Fruit fly (Drosophila melanogaster) whole organism, larva: ENCODE measurements around the gene cmpy.

Experiments used
- noc ChIP-seq: fragments of 200-800 bp; sonication (Bioruptor generic); optimal IDR thresholded peaks from 3 replicates; lab custom pipeline; 2019; ENCODE audit warnings: missing biosample characterization, mild to moderate bottlenecking, missing genetic modification characterization, moderate library complexity

The cmpy gene

DNA sequence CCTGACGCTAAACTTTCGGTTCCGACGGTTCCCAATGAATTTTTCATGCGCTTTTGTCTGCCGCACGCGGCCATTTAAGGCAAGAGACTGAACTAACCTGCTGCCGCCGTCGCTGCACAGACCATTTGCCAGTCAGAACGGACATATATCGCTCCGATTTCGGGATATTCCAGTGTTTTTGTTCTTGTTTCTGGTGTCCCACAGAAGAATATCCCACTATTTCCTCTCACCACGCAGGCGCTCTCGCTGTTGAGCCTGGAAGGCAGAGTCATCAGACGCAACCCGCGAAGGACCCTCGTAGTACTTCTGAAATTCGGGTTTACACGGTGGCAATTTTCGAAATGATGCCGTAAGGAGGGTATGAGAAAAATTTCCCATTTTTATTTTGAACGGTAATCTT lies at the start of gene cmpy:
Gene cmpy (minus strand): TSS at position 101 of the 400 bp plus-strand sequence.
- no peak for TF ChIP-seq noc (tag; lab: Kevin White, UChicago)

DNA sequence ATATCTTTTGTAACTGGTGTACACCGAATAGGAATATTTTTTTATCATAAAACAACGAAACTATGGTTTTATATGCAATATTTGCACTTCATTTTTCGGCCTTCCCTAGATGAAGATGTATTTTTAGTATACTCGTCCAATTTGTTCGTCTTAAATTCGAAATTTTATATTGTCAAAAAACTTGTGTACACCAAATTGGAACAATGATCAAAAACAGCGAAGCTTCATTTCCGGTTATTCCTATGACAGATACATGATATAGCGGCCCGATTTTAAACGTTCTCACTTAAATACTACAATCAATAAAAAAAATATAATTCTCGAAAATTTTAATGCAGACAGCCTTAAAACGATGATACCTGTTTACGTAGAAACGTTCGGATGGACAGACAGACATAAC lies 48.2 kb upstream of the cmpy start:
- no peak for TF ChIP-seq noc (tag; lab: Kevin White, UChicago)

DNA sequence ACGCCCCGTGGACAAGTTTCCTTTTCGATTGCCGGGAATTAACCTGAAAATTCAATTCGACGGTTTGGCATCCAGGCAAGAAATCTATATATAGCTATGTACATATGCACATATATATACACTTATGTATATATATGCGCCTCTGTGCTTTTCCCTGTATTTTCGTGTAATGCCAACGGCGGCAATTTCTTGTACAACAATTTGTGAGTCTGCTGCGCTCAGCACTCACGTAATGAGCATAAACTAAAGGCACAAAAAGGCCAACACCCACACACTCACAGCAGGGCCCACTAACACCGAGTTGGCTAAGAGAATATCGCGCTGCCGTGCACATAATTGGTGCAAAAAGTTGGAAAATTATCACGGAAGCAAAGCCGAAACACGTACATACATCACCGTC lies 42.5 kb upstream of the cmpy start:
- no peak for TF ChIP-seq noc (tag; lab: Kevin White, UChicago)

DNA sequence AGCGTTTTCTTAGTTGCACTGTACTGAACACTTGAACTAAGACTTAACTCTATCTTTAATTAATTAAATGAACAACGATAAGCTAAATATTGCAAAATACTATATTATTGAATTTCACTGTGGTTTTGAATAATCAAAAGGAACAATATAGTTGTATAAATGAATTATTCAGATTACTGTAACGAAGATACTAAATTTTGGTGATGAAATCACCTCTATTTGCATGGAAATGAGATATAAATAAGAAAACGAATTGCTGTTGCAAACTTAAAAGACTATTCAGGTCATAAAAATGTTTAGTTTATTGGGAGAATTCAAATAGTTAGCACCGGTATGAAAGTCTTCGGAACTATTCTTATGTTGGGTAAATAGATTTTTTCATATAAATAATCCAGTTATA lies 39.6 kb upstream of the cmpy start, which contains the start of gene CG43251:
Gene CG43251 (plus strand): TSS at position 301 of the 400 bp plus-strand sequence.
- TF ChIP-seq noc (tag; lab: Kevin White, UChicago) = no peak

DNA sequence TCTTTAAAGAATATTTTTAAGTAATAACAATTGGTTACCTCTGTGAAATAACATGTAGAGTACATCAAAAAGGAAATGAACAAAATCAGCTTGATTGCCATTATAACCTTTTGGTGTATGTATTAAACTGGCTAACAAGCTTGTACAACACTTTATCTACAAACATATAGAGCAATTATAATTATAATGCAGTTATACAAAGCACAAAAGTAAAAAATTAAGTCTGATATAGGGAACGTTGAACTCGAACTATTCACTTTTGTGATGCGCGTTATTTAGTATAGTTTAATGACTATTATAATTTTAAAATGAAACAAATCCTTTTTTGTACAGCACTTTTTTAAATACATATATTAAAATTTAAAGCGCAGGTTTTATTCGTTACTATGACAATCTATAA lies 36.6 kb upstream of the cmpy start, which contains the start of gene CG33912:
Gene CG33912 (minus strand): TSS at position 101 of the 400 bp plus-strand sequence.
- no peak for TF ChIP-seq noc (tag; lab: Kevin White, UChicago)

DNA sequence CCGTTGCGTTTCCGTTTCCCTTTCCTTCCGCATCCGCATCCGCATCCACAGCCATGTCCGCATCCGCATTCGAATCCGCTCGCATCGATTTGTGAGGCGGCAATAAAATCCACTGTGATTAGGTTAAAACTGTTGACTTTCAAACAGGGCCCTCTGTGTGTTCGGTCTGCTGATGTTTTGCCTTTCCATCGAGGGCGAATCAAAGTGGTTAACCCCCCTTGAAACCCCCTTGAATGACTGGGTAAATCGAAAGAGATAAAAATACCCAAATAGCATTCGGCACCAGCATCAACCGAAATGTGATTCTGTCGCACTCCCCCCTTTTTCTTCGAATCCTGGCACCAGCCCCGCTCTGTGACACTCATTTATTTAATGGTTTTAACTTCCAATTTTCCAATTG lies 34.0 kb upstream of the cmpy start:
- TF ChIP-seq noc (tag; lab: Kevin White, UChicago) = no peak

DNA sequence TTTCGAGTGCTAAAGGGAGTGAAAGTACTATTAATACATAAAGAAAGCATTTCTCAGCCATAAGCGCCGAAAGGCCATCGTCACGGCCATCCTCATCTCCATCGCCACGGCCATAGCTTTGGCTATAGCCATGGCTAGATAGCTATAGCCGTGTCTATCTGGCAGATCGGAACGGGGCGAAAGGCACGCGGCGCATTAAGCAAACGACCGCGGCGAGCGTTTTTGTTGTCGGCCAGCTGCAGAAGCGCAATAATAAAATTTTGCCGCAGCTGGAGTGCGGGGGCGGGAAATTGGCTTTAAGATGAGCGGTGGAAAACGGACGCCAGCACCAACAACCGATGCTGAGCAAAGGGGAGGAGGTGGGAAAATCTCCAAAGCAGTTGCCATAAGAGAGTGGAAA lies 31.4 kb upstream of the cmpy start:
- TF ChIP-seq noc (tag; lab: Kevin White, UChicago) = no peak

DNA sequence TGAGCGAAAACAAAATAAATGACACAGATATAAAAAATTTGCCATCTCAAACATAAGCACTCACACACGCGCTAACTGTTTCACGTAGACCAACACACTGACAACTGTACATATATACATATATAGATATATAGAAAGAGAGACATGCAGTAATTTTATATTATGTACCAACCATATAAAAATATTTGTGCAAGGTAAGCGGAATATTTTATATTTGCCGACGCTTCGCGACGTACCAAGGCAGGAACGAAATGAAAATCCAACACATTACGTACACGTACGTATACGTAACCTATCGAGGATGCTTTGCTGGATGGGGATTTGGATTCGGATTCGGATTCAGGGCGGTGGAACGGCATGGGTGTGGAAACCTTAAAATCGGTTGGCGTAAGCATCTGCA lies 29.6 kb upstream of the cmpy start:
- no peak for TF ChIP-seq noc (tag; lab: Kevin White, UChicago)

DNA sequence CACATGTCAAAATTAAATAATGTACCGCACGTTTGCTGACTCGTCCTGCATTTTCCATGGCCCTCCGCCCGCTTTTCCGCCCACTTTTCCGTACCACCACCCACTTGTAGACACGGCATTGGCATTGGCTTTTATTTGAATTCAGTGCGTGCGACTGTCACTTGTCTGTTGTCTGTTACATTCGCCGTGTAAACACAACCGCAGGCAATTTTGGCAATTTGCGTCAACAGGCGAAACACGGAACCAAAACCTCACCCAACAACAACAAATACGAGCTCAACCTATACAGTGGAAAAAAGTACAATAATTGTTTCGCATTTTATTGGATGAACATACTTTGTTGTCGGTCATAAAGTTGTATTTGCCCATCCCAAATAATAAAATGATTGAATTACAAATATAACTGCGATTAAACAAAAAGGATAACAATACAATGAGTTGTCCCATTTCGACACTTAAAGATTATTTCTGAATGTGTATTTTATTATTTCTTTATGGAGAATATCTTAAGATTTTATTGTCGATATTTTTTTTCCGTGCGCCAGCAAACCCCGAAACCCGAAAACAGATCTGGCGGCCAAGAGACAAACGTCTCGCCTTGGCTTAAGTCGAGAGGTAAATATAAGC lies 28.4 kb upstream of the cmpy start:
- no peak for TF ChIP-seq noc (tag; lab: Kevin White, UChicago)

DNA sequence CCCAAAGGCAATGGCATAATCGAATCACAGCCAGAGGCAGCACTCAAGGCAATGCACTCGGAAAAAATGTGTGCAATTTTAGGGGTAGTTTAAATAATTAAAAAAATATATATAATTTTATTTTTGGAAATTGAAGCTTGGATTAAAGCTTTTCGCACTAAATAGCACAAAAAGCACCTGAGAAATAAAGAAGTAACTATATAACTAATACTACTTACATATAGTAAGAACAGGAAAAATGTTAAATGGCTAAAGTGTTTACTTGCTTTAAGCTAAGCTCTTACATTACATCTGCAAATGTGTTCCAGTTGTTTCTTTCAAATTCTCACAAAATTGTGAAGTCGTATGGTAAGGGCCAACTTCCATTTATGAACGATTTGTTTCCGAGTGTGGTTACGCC lies 20.4 kb upstream of the cmpy start, which contains the start of gene Gr77a:
Gene Gr77a (minus strand): TSS at position 17 of the 400 bp plus-strand sequence.
- TF ChIP-seq noc (tag; lab: Kevin White, UChicago) = no peak

DNA sequence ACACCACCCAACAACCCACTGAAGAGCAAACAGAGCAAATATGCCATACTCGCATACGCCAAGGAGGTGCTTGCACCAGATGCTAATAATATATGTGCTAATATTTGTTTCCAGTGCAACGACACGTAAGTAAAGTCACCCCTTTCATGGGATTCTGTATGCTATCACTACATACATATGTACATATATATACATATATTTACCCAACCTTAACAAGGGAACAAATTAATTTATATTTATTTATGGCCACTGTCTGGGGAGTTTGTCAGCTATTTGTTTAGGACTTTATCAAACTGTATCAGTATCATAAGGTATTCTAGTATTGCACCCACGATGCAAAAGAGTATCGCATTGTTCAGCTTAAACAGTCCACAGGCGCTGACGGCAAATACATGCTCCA lies 18.3 kb upstream of the cmpy start:
- no peak for TF ChIP-seq noc (tag; lab: Kevin White, UChicago)

DNA sequence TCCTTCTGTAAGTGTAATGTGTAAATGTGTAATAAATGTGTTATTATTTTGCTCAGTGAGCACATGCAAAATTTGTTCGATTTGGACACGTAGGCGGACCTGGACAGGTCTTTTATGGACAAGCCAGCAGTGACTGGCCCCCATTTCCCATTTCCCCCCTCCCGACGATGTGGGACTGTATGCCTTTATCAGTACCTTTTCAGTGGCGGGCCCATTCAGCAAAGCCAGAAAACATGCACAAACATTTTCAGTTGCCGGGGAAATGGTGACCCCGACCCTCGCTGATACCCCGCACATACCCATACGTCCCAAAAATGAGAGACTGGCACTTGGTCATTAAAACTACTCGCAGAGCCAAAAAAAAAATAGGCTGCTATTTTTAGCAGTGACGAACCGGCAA lies 17.3 kb upstream of the cmpy start:
- TF ChIP-seq noc (tag; lab: Kevin White, UChicago) = no peak

DNA sequence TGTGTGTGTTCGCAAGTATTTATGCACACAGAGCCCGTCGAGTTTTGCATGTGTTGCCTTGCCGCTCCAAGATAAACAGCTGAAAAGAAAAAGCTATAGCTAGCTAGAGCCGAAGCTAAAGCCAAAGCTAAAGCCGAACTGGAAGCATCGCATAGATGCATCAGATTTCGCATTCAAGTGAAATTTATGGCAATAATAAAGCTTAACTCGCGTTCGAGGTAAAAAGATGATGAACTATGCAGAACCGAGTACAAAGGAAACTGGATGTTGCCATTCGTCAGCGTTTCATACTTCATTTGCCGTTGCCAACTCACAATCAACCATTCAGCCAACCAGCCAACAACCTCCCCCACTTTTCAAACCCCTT lies 15.2 kb upstream of the cmpy start:
- no peak for TF ChIP-seq noc (tag; lab: Kevin White, UChicago)

DNA sequence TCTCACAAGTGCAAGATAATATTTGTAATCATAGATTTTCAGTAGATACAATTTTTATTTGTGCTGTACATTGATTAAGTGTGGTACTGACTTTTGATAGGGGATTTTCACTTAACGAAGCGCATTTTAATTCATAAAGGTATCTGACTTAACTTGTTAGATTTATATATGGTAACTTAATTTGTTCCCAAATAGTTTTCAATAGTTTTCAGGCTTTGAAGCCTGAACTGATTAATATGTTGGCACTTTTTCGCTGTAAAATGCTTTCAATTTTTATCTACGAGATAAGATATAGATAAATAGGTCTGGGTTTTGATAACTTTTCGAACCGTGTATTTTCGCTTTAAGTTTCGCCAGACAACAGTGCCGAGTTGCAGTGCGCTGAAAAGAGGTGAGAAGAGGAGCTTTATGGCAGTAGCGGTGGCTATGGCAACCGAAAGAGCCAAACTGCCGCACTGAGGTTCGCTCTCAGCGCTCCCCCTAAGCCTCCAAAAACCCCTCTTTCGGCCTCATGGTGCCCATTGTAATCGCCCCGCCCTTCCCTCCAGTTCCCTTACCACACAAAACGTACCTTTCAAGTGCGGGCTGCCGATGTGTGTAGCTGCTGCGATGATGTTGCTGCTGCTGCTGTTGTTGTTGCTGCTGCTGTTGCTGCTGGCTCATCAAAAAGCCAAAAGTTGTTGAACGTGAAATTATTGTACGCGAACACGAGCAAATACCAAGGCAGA lies 14.7 kb upstream of the cmpy start:
- TF ChIP-seq noc (tag; lab: Kevin White, UChicago) = no peak

DNA sequence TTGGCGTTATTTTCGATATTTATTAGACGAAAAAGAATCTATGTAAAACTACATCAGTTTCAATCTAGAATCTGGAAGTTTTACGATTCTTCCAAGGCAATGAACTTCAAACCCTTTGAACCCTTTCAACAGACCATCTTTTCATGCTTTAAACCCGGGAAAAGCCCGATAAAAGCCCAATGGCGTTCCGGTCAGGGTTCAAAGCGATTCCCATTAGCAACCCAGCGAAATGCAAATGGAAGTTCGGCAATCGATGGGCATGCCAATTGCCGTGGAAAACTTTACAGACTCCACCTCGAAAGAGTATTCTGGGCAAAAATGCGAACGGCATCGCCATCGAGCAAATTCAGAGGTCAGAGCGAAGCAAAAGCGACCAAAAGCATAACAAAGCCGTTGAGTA lies 13.5 kb upstream of the cmpy start:
- no peak for TF ChIP-seq noc (tag; lab: Kevin White, UChicago)

DNA sequence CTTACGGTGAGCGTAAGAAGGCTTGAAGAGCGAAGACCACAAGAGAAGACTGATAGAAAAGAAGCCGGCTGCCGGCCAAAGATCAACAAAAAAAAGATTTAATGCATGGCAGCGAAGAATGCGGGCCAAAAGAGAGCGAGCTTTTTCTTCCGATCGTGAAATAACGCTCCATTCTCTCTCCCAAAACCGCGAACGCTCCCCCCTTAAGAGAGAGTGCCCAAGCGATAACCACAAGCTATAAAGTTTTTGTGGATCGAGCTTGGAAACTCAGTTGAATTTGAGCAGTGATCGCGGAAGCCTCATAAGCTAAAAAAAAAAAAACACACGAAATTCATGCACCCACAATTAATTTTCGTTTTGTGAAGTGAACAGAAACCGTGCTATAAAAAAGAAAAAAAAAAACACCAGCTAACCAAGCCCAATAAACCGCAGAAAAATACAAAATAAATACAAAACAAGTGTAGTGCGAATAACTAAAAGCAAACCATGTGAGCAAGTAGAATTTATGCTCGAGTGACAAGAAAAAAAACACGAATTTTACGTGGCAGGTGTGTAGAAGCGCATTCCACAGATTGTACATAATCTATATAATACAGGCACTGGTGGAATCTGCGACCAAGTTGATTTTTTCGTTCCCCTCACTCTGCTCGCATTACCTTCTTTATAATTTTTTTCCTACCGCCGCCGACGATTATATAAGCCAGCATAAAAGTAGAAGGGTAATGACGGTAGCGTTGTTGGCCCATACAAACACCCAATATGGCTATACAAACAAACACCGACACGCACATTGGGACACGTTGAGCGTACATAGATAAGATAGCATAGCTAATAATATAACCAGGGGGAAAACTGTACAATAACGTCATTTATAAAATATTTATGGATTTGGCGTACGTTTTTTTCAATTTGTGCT lies 11.6 kb upstream of the cmpy start, which contains the start of gene CG13252:
Gene CG13252 (plus strand): TSS at position 269 of the 916 bp plus-strand sequence.
- no peak for TF ChIP-seq noc (tag; lab: Kevin White, UChicago)
